Fruit fly (Drosophila melanogaster): ENCODE measurements around the gene f-cup.

The f-cup gene

DNA sequence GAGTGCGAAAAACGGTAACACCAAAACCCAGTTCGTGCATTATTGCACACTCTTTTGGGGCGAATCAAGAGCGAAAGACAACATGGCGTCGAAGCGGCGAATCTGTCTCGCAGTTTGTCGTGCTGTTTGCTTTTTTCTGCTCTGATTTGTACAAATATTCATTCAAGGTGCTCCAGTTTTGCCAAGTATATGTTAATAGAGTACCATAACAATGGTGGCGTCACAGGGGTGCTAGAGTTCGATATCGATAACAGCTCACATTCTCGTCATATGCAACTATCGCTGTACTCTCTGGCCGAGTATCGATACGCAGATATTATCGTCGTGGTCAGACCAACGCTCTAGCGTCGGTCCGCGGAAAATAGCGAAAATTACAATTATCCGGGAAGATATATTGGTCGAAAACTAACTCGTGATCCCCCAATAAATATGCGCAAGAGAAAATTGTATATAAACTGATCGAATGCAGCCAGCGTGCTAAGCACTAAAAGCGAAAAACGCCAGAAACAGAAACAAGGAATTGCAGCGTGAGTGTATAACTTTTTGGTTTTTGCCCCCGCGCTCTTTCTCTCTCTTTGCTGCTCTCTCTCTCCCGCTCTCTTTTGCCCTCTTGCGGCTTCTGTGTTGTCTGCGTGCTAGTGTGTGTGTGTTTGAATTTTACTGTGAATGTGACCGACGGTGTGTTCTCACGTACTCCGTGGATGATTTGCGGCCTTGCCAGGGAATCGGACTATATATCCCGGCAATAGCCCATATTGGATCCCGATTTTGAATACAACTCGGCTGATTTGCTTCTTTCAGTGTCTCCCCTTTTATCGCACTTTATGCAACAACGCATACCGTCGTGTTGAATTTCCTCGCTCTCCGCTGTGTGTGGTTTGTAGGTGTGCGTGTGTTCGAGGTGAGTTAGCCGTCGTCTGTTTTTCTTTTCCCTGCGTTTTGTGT is 16.7 kb downstream of the f-cup start, which contains the start of gene flfl (continued):
- TF ChIP-seq CG10669 (GFP tag; optimal IDR thresholded peaks at IDR 0.05) = no peak
- TF ChIP-seq esn (GFP tag; optimal IDR thresholded peaks at IDR 0.05) = peak; percentile 7
- no peak for TF ChIP-seq eg (GFP tag; IDR thresholded peaks at IDR 0.05)
- TF ChIP-seq CG15336 (GFP tag; IDR thresholded peaks at IDR 0.05) = no peak
- TF ChIP-seq CG4318 (GFP tag; optimal IDR thresholded peaks at IDR 0.05) = no peak
- no peak for TF ChIP-seq CG8119 (GFP tag; IDR thresholded peaks at IDR 0.05)
- TF ChIP-seq CG6808 (GFP tag; optimal IDR thresholded peaks at IDR 0.05) = peak; percentile 36
- no peak for TF ChIP-seq spab (GFP tag; optimal IDR thresholded peaks at IDR 0.05)
- TF ChIP-seq CG11902 (GFP tag; optimal IDR thresholded peaks at IDR 0.05) = no peak
- no peak for TF ChIP-seq achi (GFP tag; optimal IDR thresholded peaks at IDR 0.05)
- no peak for TF ChIP-seq Hr4 (GFP tag; optimal IDR thresholded peaks at IDR 0.05)
- TF ChIP-seq CG11762 (GFP tag; optimal IDR thresholded peaks at IDR 0.05; ENCODE audit: insufficient read depth) = no peak
- TF ChIP-seq dsx (GFP tag; optimal IDR thresholded peaks at IDR 0.05; ENCODE audit: poor library complexity, severe bottlenecking) = no peak
- peak; percentile 29 for TF ChIP-seq CG3919 (GFP tag; optimal IDR thresholded peaks at IDR 0.05)
- no peak for TF ChIP-seq CG6276 (GFP tag; optimal IDR thresholded peaks at IDR 0.05)

DNA sequence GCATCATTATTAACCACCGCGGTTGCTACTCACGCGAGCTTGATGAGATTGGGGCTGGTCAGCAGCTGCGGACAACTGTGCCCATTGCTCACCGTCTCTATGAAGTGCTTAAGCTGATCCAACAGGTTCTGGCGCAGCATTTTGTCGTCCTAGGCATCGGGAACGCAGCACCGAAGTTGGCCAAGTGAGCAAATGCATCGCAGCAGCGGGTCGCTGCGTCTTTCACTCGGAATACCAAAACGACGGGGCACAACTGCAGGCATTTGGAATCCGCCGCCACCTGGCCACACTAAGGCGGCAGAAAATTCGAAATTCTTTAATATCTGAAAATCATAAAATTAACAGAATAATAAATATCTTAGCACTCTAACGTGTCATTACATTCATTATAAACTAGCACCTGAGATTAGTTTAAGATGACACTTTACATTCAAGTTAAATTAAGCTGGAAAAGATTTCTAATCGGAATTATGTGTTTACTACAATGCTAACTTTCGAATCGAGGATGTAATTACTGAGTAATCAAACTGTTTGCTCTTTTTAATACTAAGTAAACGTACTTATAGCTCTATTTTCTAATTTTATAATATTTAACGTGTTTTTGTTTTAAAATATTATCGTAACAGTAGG is 17.5 kb downstream of the f-cup start:
- TF ChIP-seq fd85E (GFP tag; optimal IDR thresholded peaks at IDR 0.05) = no peak
- TF ChIP-seq CG6854 (GFP tag; optimal IDR thresholded peaks at IDR 0.05) = peak; percentile 53
- no peak for TF ChIP-seq CG1621 (tag; optimal IDR thresholded peaks at IDR 0.05)
- no peak for TF ChIP-seq CG8119 (GFP tag; IDR thresholded peaks at IDR 0.05)
- TF ChIP-seq CG11762 (GFP tag; optimal IDR thresholded peaks at IDR 0.05; ENCODE audit: insufficient read depth) = no peak
- TF ChIP-seq Blimp-1 (GFP tag; optimal IDR thresholded peaks at IDR 0.05) = no peak
- TF ChIP-seq topi (GFP tag; optimal IDR thresholded peaks at IDR 0.05) = no peak
- no peak for TF ChIP-seq CG8632 (GFP tag; optimal IDR thresholded peaks at IDR 0.05)
- peak; percentile 25 for TF ChIP-seq dsx (GFP tag; optimal IDR thresholded peaks at IDR 0.05; ENCODE audit: poor library complexity, severe bottlenecking)
- TF ChIP-seq Sox14 (GFP tag; optimal IDR thresholded peaks at IDR 0.05) = no peak
- TF ChIP-seq ss (GFP tag; optimal IDR thresholded peaks at IDR 0.05) = no peak
- no peak for TF ChIP-seq CG8319 (GFP tag; optimal IDR thresholded peaks at IDR 0.05)
- no peak for TF ChIP-seq Sox102F (GFP tag; optimal IDR thresholded peaks at IDR 0.05)
- no peak for TF ChIP-seq Lpt (GFP tag; optimal IDR thresholded peaks at IDR 0.05)
- peak; percentile 29 for TF ChIP-seq lz (GFP tag; optimal IDR thresholded peaks at IDR 0.05)
- TF ChIP-seq Smox (GFP tag; optimal IDR thresholded peaks at IDR 0.05) = no peak
- no peak for TF ChIP-seq CG6276 (GFP tag; optimal IDR thresholded peaks at IDR 0.05)
- TF ChIP-seq CG3919 (GFP tag; optimal IDR thresholded peaks at IDR 0.05) = no peak
- TF ChIP-seq Hr4 (GFP tag; optimal IDR thresholded peaks at IDR 0.05) = no peak
- TF ChIP-seq cyc (GFP tag; optimal IDR thresholded peaks at IDR 0.05) = no peak
- TF ChIP-seq CG16779 (tag; optimal IDR thresholded peaks at IDR 0.05) = no peak
- no peak for TF ChIP-seq CG32006 (GFP tag; optimal IDR thresholded peaks at IDR 0.05)
- no peak for TF ChIP-seq CG6792 (GFP tag; optimal IDR thresholded peaks at IDR 0.05)
- no peak for TF ChIP-seq Ets21C (GFP tag; optimal IDR thresholded peaks at IDR 0.05)
- no peak for TF ChIP-seq fkh (GFP tag; optimal IDR thresholded peaks at IDR 0.05)
- no peak for TF ChIP-seq Gug (GFP tag; IDR thresholded peaks at IDR 0.05)
- TF ChIP-seq CG9139 (GFP tag; optimal IDR thresholded peaks at IDR 0.05) = no peak
- TF ChIP-seq Eip78C (GFP tag) = peak; percentile 18
- no peak for TF ChIP-seq vri (GFP tag; optimal IDR thresholded peaks at IDR 0.05)
- TF ChIP-seq pdm3 (GFP tag; optimal IDR thresholded peaks at IDR 0.05) = no peak
- TF ChIP-seq CG15336 (GFP tag; IDR thresholded peaks at IDR 0.05) = peak; percentile 16; the same call in 1 of the 2 replicates
- no peak for TF ChIP-seq fd59A (GFP tag; optimal IDR thresholded peaks at IDR 0.05)
- TF ChIP-seq spab (GFP tag; optimal IDR thresholded peaks at IDR 0.05) = no peak
- no peak for TF ChIP-seq CG7368 (GFP tag; optimal IDR thresholded peaks at IDR 0.05)
- TF ChIP-seq CG11294 (GFP tag; IDR thresholded peaks at IDR 0.05) = no peak
- peak; percentile 1 for TF ChIP-seq Eip75B (GFP tag; optimal IDR thresholded peaks at IDR 0.05)
- no peak for TF ChIP-seq CG6163 (GFP tag; IDR thresholded peaks at IDR 0.05)
- TF ChIP-seq Sox15 (GFP tag; optimal IDR thresholded peaks at IDR 0.05) = no peak
- no peak for TF ChIP-seq CG10669 (GFP tag; optimal IDR thresholded peaks at IDR 0.05)
